Fruit fly (Drosophila melanogaster) whole organism, prepupa: ENCODE measurements around the gene CG15643.

ENCODE experiments used
- Blimp-1 ChIP-seq: fragments of 200-800 bp; sonication (Bioruptor generic); optimal IDR thresholded peaks from 3 replicates; lab custom pipeline; 2017; ENCODE audit warnings: missing biosample characterization, missing genetic modification characterization, mild to moderate bottlenecking, moderate library complexity, missing genetic modification reagents
- CG10631 ChIP-seq: fragments of 200-800 bp; sonication (Bioruptor generic); optimal IDR thresholded peaks from 2 replicates; lab custom pipeline; 2016; ENCODE audit warnings: missing biosample characterization, missing genetic modification characterization
- CG10669 ChIP-seq: fragments of 200-800 bp; sonication (Bioruptor generic); optimal IDR thresholded peaks from 3 replicates; lab custom pipeline; 2018; ENCODE audit warnings: missing biosample characterization, mild to moderate bottlenecking, missing genetic modification characterization, moderate library complexity
- CG11294 ChIP-seq: fragments of 200-800 bp; sonication (Bioruptor generic); IDR thresholded peaks from 2 replicates; pipeline ENCODE4 v1.3.6; 2022; ENCODE audit warnings: missing biosample characterization, missing genetic modification characterization
- CG11762 ChIP-seq: fragments of 200-800 bp; sonication (Bioruptor generic); optimal IDR thresholded peaks from 3 replicates; lab custom pipeline; 2016; ENCODE audit warnings: missing biosample characterization, missing genetic modification characterization; ENCODE audit not compliant: insufficient read depth
- CG11902 ChIP-seq: fragments of 200-800 bp; sonication (Bioruptor generic); optimal IDR thresholded peaks from 3 replicates; lab custom pipeline; 2016; ENCODE audit warnings: missing biosample characterization, missing genetic modification characterization
- CG15336 ChIP-seq: fragments of 200-800 bp; sonication (Bioruptor generic); IDR thresholded peaks from 2 replicates; pipeline ENCODE4 v1.3.6; 2022; ENCODE audit warnings: missing biosample characterization, missing genetic modification characterization
- CG1621 ChIP-seq: fragments of 200-800 bp; sonication (Bioruptor generic); optimal IDR thresholded peaks from 3 replicates; lab custom pipeline; 2018; ENCODE audit warnings: missing biosample characterization, mild to moderate bottlenecking, missing genetic modification characterization
- CG16779 ChIP-seq: fragments of 200-800 bp; sonication (Bioruptor generic); optimal IDR thresholded peaks from 3 replicates; lab custom pipeline; 2017; ENCODE audit warnings: missing biosample characterization, mild to moderate bottlenecking, missing genetic modification characterization
- CG3032 ChIP-seq: fragments of 200-800 bp; optimal IDR thresholded peaks from 2 replicates; lab custom pipeline; 2019; ENCODE audit warnings: missing biosample characterization, mild to moderate bottlenecking, missing genetic modification characterization, moderate library complexity
- CG31627 ChIP-seq: fragments of 200-800 bp; sonication (Bioruptor generic); optimal IDR thresholded peaks from 3 replicates; lab custom pipeline; 2016; ENCODE audit warnings: missing biosample characterization, missing genetic modification characterization
- CG32006 ChIP-seq: fragments of 200-800 bp; sonication (Bioruptor generic); optimal IDR thresholded peaks from 3 replicates; lab custom pipeline; 2017; ENCODE audit warnings: missing biosample characterization, mild to moderate bottlenecking, missing genetic modification characterization
- CG34406 ChIP-seq: fragments of 200-800 bp; sonication (Bioruptor generic); optimal IDR thresholded peaks from 3 replicates; lab custom pipeline; 2016; ENCODE audit warnings: missing biosample characterization, missing genetic modification characterization
- CG4318 ChIP-seq: fragments of 200-800 bp; sonication (Bioruptor generic); optimal IDR thresholded peaks from 3 replicates; lab custom pipeline; 2017; ENCODE audit warnings: missing biosample characterization, mild to moderate bottlenecking, missing genetic modification characterization
- CG6163 ChIP-seq: fragments of 200-800 bp; sonication (Bioruptor generic); IDR thresholded peaks from 3 replicates; pipeline ENCODE4 v1.3.6; 2022; ENCODE audit warnings: missing biosample characterization, missing genetic modification characterization
- CG6276 ChIP-seq: fragments of 200-800 bp; sonication (Bioruptor generic); optimal IDR thresholded peaks from 2 replicates; lab custom pipeline; 2017; ENCODE audit warnings: missing biosample characterization, mild to moderate bottlenecking, missing genetic modification characterization
- CG6792 ChIP-seq: fragments of 200-800 bp; sonication (Bioruptor generic); optimal IDR thresholded peaks from 3 replicates; lab custom pipeline; 2016; ENCODE audit warnings: missing biosample characterization, missing genetic modification characterization
- CG8319 ChIP-seq: fragments of 200-800 bp; sonication (Bioruptor generic); optimal IDR thresholded peaks from 3 replicates; lab custom pipeline; 2016; ENCODE audit warnings: missing biosample characterization, missing genetic modification characterization
- CG8632 ChIP-seq: fragments of 200-800 bp; sonication (Bioruptor generic); optimal IDR thresholded peaks from 3 replicates; lab custom pipeline; 2016; ENCODE audit warnings: missing biosample characterization, missing genetic modification characterization
- CG9139 ChIP-seq: fragments of 200-800 bp; sonication (Bioruptor generic); optimal IDR thresholded peaks from 3 replicates; lab custom pipeline; 2017; ENCODE audit warnings: missing biosample characterization, mild to moderate bottlenecking, missing genetic modification characterization
- Eip75B ChIP-seq: fragments of 200-800 bp; sonication (Bioruptor generic); optimal IDR thresholded peaks from 3 replicates; lab custom pipeline; 2016; ENCODE audit warnings: missing biosample characterization, missing genetic modification characterization
- Eip78C ChIP-seq: fragments of 200-800 bp; sonication (Bioruptor generic); peaks from one replicate; lab custom pipeline; 2016; ENCODE audit warnings: missing biosample characterization, missing genetic modification characterization
- Ets21C ChIP-seq: fragments of 200-800 bp; sonication (Bioruptor generic); optimal IDR thresholded peaks from 3 replicates; lab custom pipeline; 2016; ENCODE audit warnings: missing biosample characterization, missing genetic modification characterization
- Ets96B ChIP-seq: fragments of 200-800 bp; optimal IDR thresholded peaks from 2 replicates; lab custom pipeline; 2019; ENCODE audit warnings: missing biosample characterization, mild to moderate bottlenecking, missing genetic modification characterization, moderate library complexity
- Gug ChIP-seq: fragments of 200-800 bp; sonication (Bioruptor generic); IDR thresholded peaks from 2 replicates; pipeline ENCODE4 v1.3.6; 2022; ENCODE audit warnings: missing biosample characterization, missing genetic modification characterization
- Hr38 ChIP-seq: sonication (Bioruptor generic); optimal IDR thresholded peaks from 2 replicates; lab custom pipeline; 2016; ENCODE audit warnings: missing biosample characterization, missing genetic modification characterization
- Hr4 ChIP-seq: fragments of 200-800 bp; sonication (Bioruptor generic); optimal IDR thresholded peaks from 3 replicates; lab custom pipeline; 2016; ENCODE audit warnings: missing biosample characterization, missing genetic modification characterization
- Lpt ChIP-seq: fragments of 200-800 bp; sonication (Bioruptor generic); optimal IDR thresholded peaks from 3 replicates; lab custom pipeline; 2016; ENCODE audit warnings: missing biosample characterization, missing genetic modification characterization
- OdsH ChIP-seq: fragments of 200-800 bp; sonication (Bioruptor generic); optimal IDR thresholded peaks from 3 replicates; lab custom pipeline; 2016; ENCODE audit warnings: missing biosample characterization, missing genetic modification characterization
- Smox ChIP-seq: fragments of 200-800 bp; sonication (Bioruptor generic); optimal IDR thresholded peaks from 3 replicates; lab custom pipeline; 2016; ENCODE audit warnings: missing biosample characterization, missing genetic modification characterization
- Sox14 ChIP-seq: fragments of 200-800 bp; sonication (Bioruptor generic); optimal IDR thresholded peaks from 3 replicates; lab custom pipeline; 2016; ENCODE audit warnings: missing biosample characterization, missing genetic modification characterization
- Sox15 ChIP-seq: fragments of 200-800 bp; sonication (Bioruptor generic); optimal IDR thresholded peaks from 3 replicates; lab custom pipeline; 2016; ENCODE audit warnings: missing biosample characterization, missing genetic modification characterization
- achi ChIP-seq: fragments of 200-800 bp; sonication (Bioruptor generic); optimal IDR thresholded peaks from 3 replicates; lab custom pipeline; 2016; ENCODE audit warnings: missing biosample characterization, missing genetic modification characterization
- acj6 ChIP-seq: fragments of 200-800 bp; sonication (Bioruptor generic); optimal IDR thresholded peaks from 3 replicates; lab custom pipeline; 2016; ENCODE audit warnings: missing biosample characterization, missing genetic modification characterization
- cyc ChIP-seq: fragments of 200-800 bp; sonication (Bioruptor generic); optimal IDR thresholded peaks from 3 replicates; lab custom pipeline; 2016; ENCODE audit warnings: missing biosample characterization, missing genetic modification characterization
- dac ChIP-seq: fragments of 200-800 bp; sonication (Bioruptor generic); optimal IDR thresholded peaks from 2 replicates; lab custom pipeline; 2017; ENCODE audit warnings: missing biosample characterization, mild to moderate bottlenecking, missing genetic modification characterization
- eg ChIP-seq: fragments of 200-800 bp; sonication (Bioruptor generic); IDR thresholded peaks from 3 replicates; pipeline ENCODE4 v1.3.6; 2022; ENCODE audit warnings: missing biosample characterization, missing genetic modification characterization
- esn ChIP-seq: fragments of 200-800 bp; sonication (Bioruptor generic); optimal IDR thresholded peaks from 2 replicates; lab custom pipeline; 2016; ENCODE audit warnings: missing biosample characterization, mild to moderate bottlenecking, missing genetic modification characterization, moderate library complexity
- fd59A ChIP-seq: fragments of 200-800 bp; sonication (Bioruptor generic); optimal IDR thresholded peaks from 2 replicates; lab custom pipeline; 2017; ENCODE audit warnings: missing biosample characterization, mild to moderate bottlenecking, missing genetic modification characterization, missing genetic modification reagents
- fd85E ChIP-seq: fragments of 200-800 bp; sonication (Bioruptor generic); optimal IDR thresholded peaks from 3 replicates; lab custom pipeline; 2016; ENCODE audit warnings: missing biosample characterization, missing genetic modification characterization
- fkh ChIP-seq: fragments of 200-800 bp; sonication (Bioruptor generic); optimal IDR thresholded peaks from 3 replicates; lab custom pipeline; 2017; ENCODE audit warnings: missing biosample characterization, mild to moderate bottlenecking, missing genetic modification characterization, moderate library complexity
- lz ChIP-seq: fragments of 200-800 bp; sonication (Bioruptor generic); optimal IDR thresholded peaks from 3 replicates; lab custom pipeline; 2016; ENCODE audit warnings: missing biosample characterization, missing genetic modification characterization
- net ChIP-seq: fragments of 200-800 bp; sonication (Bioruptor generic); optimal IDR thresholded peaks from 3 replicates; lab custom pipeline; 2016; ENCODE audit warnings: missing biosample characterization, missing genetic modification characterization
- salr ChIP-seq, 2 experiments: fragments of 200-800 bp; sonication (Bioruptor generic); optimal IDR thresholded peaks; 3 replicates each; lab custom pipeline; 2016 to 2018; ENCODE audit warnings: missing biosample characterization in 2 of 2, missing genetic modification characterization in 2 of 2, mild to moderate bottlenecking in 1 of 2
- spab ChIP-seq: fragments of 200-800 bp; sonication (Bioruptor generic); optimal IDR thresholded peaks from 2 replicates; lab custom pipeline; 2017; ENCODE audit warnings: missing biosample characterization, mild to moderate bottlenecking, missing genetic modification characterization, missing genetic modification reagents
- ss ChIP-seq, 2 experiments: fragments of 200-800 bp; sonication (Bioruptor generic); optimal IDR thresholded peaks; 2 replicates in 1 of 2; 3 replicates in 1 of 2; lab custom pipeline; 2017 to 2018; ENCODE audit warnings: mild to moderate bottlenecking in 2 of 2, missing biosample characterization in 2 of 2, missing genetic modification characterization in 2 of 2, moderate library complexity in 1 of 2
- svp ChIP-seq: fragments of 200-800 bp; sonication (Bioruptor generic); peaks from one replicate; lab custom pipeline; 2016; ENCODE audit warnings: missing biosample characterization, missing genetic modification characterization
- topi ChIP-seq: fragments of 200-800 bp; sonication (Bioruptor generic); optimal IDR thresholded peaks from 3 replicates; lab custom pipeline; 2016; ENCODE audit warnings: missing biosample characterization, missing genetic modification characterization
- vri ChIP-seq: fragments of 200-800 bp; sonication (Bioruptor generic); optimal IDR thresholded peaks from 3 replicates; lab custom pipeline; 2016; ENCODE audit warnings: missing biosample characterization, mild to moderate bottlenecking, missing genetic modification characterization

The CG15643 gene

dm6 chrX:15571939-15572338 lies at the start of gene CG15643:
Gene CG15643, minus strand, starts transcription at chrX:15572149.
- TF ChIP-seq CG10631 (no peak), fkh (GFP tag; lab: Kevin White, UChicago) (peak; percentile 45), Eip78C (GFP tag; lab: Kevin White, UChicago) (peak; percentile 64)

- TF ChIP-seq CG6792 (GFP tag; lab: Kevin White, UChicago) (no peak), lz (GFP tag; lab: Kevin White, UChicago) (no peak), esn (GFP tag; lab: Kevin White, UChicago) (no peak), Eip75B (GFP tag; lab: Kevin White, UChicago) (no peak), fd59A (no peak), CG11902 (GFP tag; lab: Kevin White, UChicago) (no peak), CG8632 (GFP tag; lab: Kevin White, UChicago) (no peak), eg (peak; percentile 74), Blimp-1 (GFP tag; lab: Kevin White, UChicago) (no peak), dac (GFP tag; lab: Kevin White, UChicago) (no peak), Hr38 (GFP tag; lab: Kevin White, UChicago) (no peak), CG16779 (tag; lab: Kevin White, UChicago) (peak; percentile 13), CG11294 (GFP tag; lab: Robert Waterston, UW) (no peak), salr (GFP tag; optimal IDR thresholded peaks at IDR 0.05; lab: Kevin White, UChicago) (peak in 1 of 2 experiments; percentile 12), CG34406 (GFP tag; lab: Kevin White, UChicago) (no peak), Sox14 (GFP tag; lab: Kevin White, UChicago) (no peak), OdsH (GFP tag; lab: Kevin White, UChicago) (no peak), Sox15 (GFP tag; lab: Kevin White, UChicago) (no peak), CG15336 (GFP tag; lab: Robert Waterston, UW) (peak; percentile 47), cyc (GFP tag; lab: Kevin White, UChicago) (no peak), CG10669 (GFP tag; lab: Kevin White, UChicago) (no peak), CG31627 (GFP tag; lab: Kevin White, UChicago) (no peak), CG10631 (no peak), Ets96B (peak; percentile 24), Gug (GFP tag; lab: Robert Waterston, UW) (no peak), fd85E (no peak), CG3032 (no peak), Lpt (GFP tag; lab: Kevin White, UChicago) (peak; percentile 25), Smox (GFP tag; lab: Kevin White, UChicago) (no peak), CG8319 (GFP tag; lab: Kevin White, UChicago) (no peak), acj6 (GFP tag; lab: Kevin White, UChicago) (no peak), topi (GFP tag; lab: Kevin White, UChicago) (no peak), CG32006 (GFP tag; lab: Kevin White, UChicago) (peak; percentile 28), CG6163 (GFP tag; lab: Robert Waterston, UW) (peak; percentile 59; the same call in 2 of the 3 replicates), achi (GFP tag; lab: Kevin White, UChicago) (no peak), Hr4 (GFP tag; lab: Kevin White, UChicago) (no peak), CG1621 (tag; lab: Kevin White, UChicago) (peak; percentile 19), Ets21C (GFP tag; lab: Kevin White, UChicago) (no peak), svp (no peak), CG11762 (no peak), vri (no peak), Eip78C (GFP tag; lab: Kevin White, UChicago) (peak; percentile 9), spab (GFP tag; lab: Kevin White, UChicago) (peak; percentile 4), CG9139 (peak; percentile 35), ss (GFP tag; optimal IDR thresholded peaks at IDR 0.05; lab: Kevin White, UChicago) (peak; percentile 75 to 92), net (GFP tag; lab: Kevin White, UChicago) (no peak), CG4318 (GFP tag; lab: Kevin White, UChicago) (no peak), CG6276 (GFP tag; lab: Kevin White, UChicago) (peak; percentile 71)
Observed at dm6 chrX:15620439-15621227, 48.7 kb upstream of the CG15643 start.
